Fruit fly (Drosophila melanogaster): Measurements from ENCODE around the gene mtd.

mtd gene

dm6 chr3R:5256462-5257146 is 93.6 kb downstream of the mtd start, which contains the start of the genes Enoph and Hph (continued):
- peak; percentile 79 for TF ChIP-seq CG10147 (GFP tag; optimal IDR thresholded peaks at IDR 0.05)
- peak; percentile 63; the same call in 1 of the 3 replicates for TF ChIP-seq CG11456 (GFP tag; IDR thresholded peaks at IDR 0.05)
- TF ChIP-seq pfk (GFP tag; optimal IDR thresholded peaks at IDR 0.05): no peak
- peak; percentile 61 for TF ChIP-seq CG9437 (GFP tag; optimal IDR thresholded peaks at IDR 0.05)
- TF ChIP-seq so (GFP tag; IDR thresholded peaks at IDR 0.05): no peak
- peak; percentile 49 for TF ChIP-seq zen (tag; optimal IDR thresholded peaks at IDR 0.05)
- TF ChIP-seq CG12744 (GFP tag; optimal IDR thresholded peaks at IDR 0.05): no peak
- peak; percentile 75 for TF ChIP-seq CG17829 (tag; optimal IDR thresholded peaks at IDR 0.05)
- TF ChIP-seq Lpt (GFP tag; optimal IDR thresholded peaks at IDR 0.05): no peak
- TF ChIP-seq MESR4 (GFP tag; optimal IDR thresholded peaks at IDR 0.05): no peak
- TF ChIP-seq ranshi (GFP tag; IDR thresholded peaks at IDR 0.05): no peak; the same call in 1 of the 2 replicates
- 0 out of 2 replicates have a peak, but pooled peaks have one; percentile 39 for TF ChIP-seq CG6272 (GFP tag; IDR thresholded peaks at IDR 0.05)
- peak; percentile 54 for TF ChIP-seq abd-A (tag; optimal IDR thresholded peaks at IDR 0.05)
- 0 out of 3 replicates have a peak, but pooled peaks have one; percentile 41 for TF ChIP-seq gce (GFP tag; IDR thresholded peaks at IDR 0.05)
- TF ChIP-seq nom (GFP tag; optimal IDR thresholded peaks at IDR 0.05): no peak
- peak; percentile 58; the same call in 2 of the 3 replicates for TF ChIP-seq CG7963 (GFP tag; IDR thresholded peaks at IDR 0.05; ENCODE audit: partially characterized antibody)
- no peak for TF ChIP-seq usp (GFP tag; optimal IDR thresholded peaks at IDR 0.05)
- peak; percentile 51 for TF ChIP-seq CG30020 (tag; optimal IDR thresholded peaks at IDR 0.05)
- no peak for TF ChIP-seq CG1647 (GFP tag; optimal IDR thresholded peaks at IDR 0.05)
- peak; percentile 67 for TF ChIP-seq Hmr (GFP tag; optimal IDR thresholded peaks at IDR 0.05)
- TF ChIP-seq CG18262 (tag; optimal IDR thresholded peaks at IDR 0.05): peak; percentile 67
- TF ChIP-seq CG9876 (GFP tag; optimal IDR thresholded peaks at IDR 0.05): peak; percentile 11
- TF ChIP-seq CG2889 (GFP tag; IDR thresholded peaks at IDR 0.05): no peak
- no peak for TF ChIP-seq CG12236 (GFP tag; optimal IDR thresholded peaks at IDR 0.05)

dm6 chr3R:5252853-5253252 is 97.4 kb downstream of the mtd start, which contains the start of gene CG1113:
TSS of gene CG1113 (plus strand) at chr3R:5253153.
- TF ChIP-seq ewg (GFP tag; optimal IDR thresholded peaks at IDR 0.05): peak; percentile 19
- no peak for TF ChIP-seq da (GFP tag; optimal IDR thresholded peaks at IDR 0.05)
- TF ChIP-seq D19A (tag; optimal IDR thresholded peaks at IDR 0.05): peak; percentile 48

- TF ChIP-seq fd102C (GFP tag; optimal IDR thresholded peaks at IDR 0.05) (no peak), H2.0 (GFP tag; IDR thresholded peaks at IDR 0.05) (no peak), CG17359 (tag; optimal IDR thresholded peaks at IDR 0.05) (no peak), Bgb (GFP tag; IDR thresholded peaks at IDR 0.05; ENCODE audit: partially characterized antibody) (peak; percentile 100), CG13624 (GFP tag; optimal IDR thresholded peaks at IDR 0.05) (peak; percentile 40), ham (GFP tag; IDR thresholded peaks at IDR 0.05) (no peak), hkb (optimal IDR thresholded peaks at IDR 0.05) (no peak), hkb (GFP tag; IDR thresholded peaks at IDR 0.05) (no peak), sim (GFP tag; IDR thresholded peaks at IDR 0.05) (no peak), CG4360 (GFP tag; IDR thresholded peaks at IDR 0.05) (peak; percentile 45), CG2116 (GFP tag; optimal IDR thresholded peaks at IDR 0.05) (peak; percentile 86), CG7271 (tag; optimal IDR thresholded peaks at IDR 0.05) (no peak), YL-1 (GFP tag; optimal IDR thresholded peaks at IDR 0.05) (peak; percentile 81), her (GFP tag; optimal IDR thresholded peaks at IDR 0.05) (peak; percentile 79), CG18764 (GFP tag; optimal IDR thresholded peaks at IDR 0.05) (no peak), Ets97D (GFP tag; optimal IDR thresholded peaks at IDR 0.05) (peak; percentile 74), CG6791 (GFP tag; IDR thresholded peaks at IDR 0.05; ENCODE audit: partially characterized antibody) (peak; percentile 100), Max (GFP tag; optimal IDR thresholded peaks at IDR 0.05) (no peak), CG17361 (GFP tag; IDR thresholded peaks at IDR 0.05) (peak; percentile 49; the same call in 1 of the 3 replicates), NfI (GFP tag; optimal IDR thresholded peaks at IDR 0.05) (peak; percentile 4), zen2 (GFP tag; IDR thresholded peaks at IDR 0.05; ENCODE audit: partially characterized antibody) (peak; percentile 100)
These were observed 98.9 kb downstream of the mtd start, which contains the start of gene CtsF for dm6 chr3R:5251243-5251865. TSS of gene CtsF (minus strand) at chr3R:5251745.

Measured in whole organism, embryonic.